Fruit fly (Drosophila melanogaster) whole organism, embryonic: ENCODE measurements around the gene MED27.

Experiments
- B-H2 ChIP-seq: fragments of 200-800 bp; sonication (Bioruptor generic); optimal IDR thresholded peaks from 2 replicates; lab custom pipeline; 2018; ENCODE audit warnings: missing biosample characterization, mild to moderate bottlenecking, missing genetic modification characterization
- Bgb ChIP-seq: fragments of 200-800 bp; sonication (Bioruptor generic); IDR thresholded peaks from 2 replicates; pipeline ENCODE4 v1.3.6; 2022; ENCODE audit warnings: missing biosample characterization, missing genetic modification characterization; ENCODE audit not compliant: partially characterized antibody
- BtbVII ChIP-seq: fragments of 200-800 bp; sonication (Bioruptor generic); optimal IDR thresholded peaks from 3 replicates; lab custom pipeline; 2017; ENCODE audit warnings: missing biosample characterization, mild to moderate bottlenecking, missing genetic modification characterization
- CG10147 ChIP-seq: fragments of 200-800 bp; sonication (Bioruptor generic); optimal IDR thresholded peaks from 2 replicates; lab custom pipeline; 2019; ENCODE audit warnings: missing biosample characterization, mild to moderate bottlenecking, missing genetic modification characterization, moderate library complexity
- CG1024 ChIP-seq: fragments of 200-800 bp; sonication (Bioruptor generic); IDR thresholded peaks from 2 replicates; pipeline ENCODE4 v1.3.6; 2022; ENCODE audit warnings: missing biosample characterization, missing genetic modification characterization
- CG10267 ChIP-seq: fragments of 200-800 bp; sonication (Bioruptor generic); optimal IDR thresholded peaks from 2 replicates; lab custom pipeline; 2018; ENCODE audit warnings: missing biosample characterization, mild to moderate bottlenecking, missing genetic modification characterization, moderate library complexity
- CG10321 ChIP-seq: fragments of 200-800 bp; sonication (Bioruptor generic); IDR thresholded peaks from 2 replicates; pipeline ENCODE4 v1.3.6; 2022; ENCODE audit warnings: missing biosample characterization, missing genetic modification characterization
- CG15696 ChIP-seq: fragments of 200-800 bp; sonication (Bioruptor generic); optimal IDR thresholded peaks from 2 replicates; lab custom pipeline; 2019; ENCODE audit warnings: missing biosample characterization, mild to moderate bottlenecking, missing genetic modification characterization, moderate library complexity
- CG16779 ChIP-seq: fragments of 200-800 bp; sonication (Bioruptor generic); IDR thresholded peaks from 2 replicates; pipeline ENCODE4 v1.3.6; 2022; ENCODE audit warnings: missing biosample characterization, missing genetic modification characterization
- CG17186 ChIP-seq: fragments of 200-800 bp; sonication (Bioruptor generic); optimal IDR thresholded peaks from 3 replicates; lab custom pipeline; 2017; ENCODE audit warnings: missing biosample characterization, missing genetic modification reagents, missing genetic modification characterization
- CG17802 ChIP-seq: fragments of 200-800 bp; sonication (Bioruptor generic); optimal IDR thresholded peaks from 2 replicates; lab custom pipeline; 2018; ENCODE audit warnings: missing biosample characterization, mild to moderate bottlenecking, missing genetic modification characterization, moderate library complexity
- CG2116 ChIP-seq: fragments of 200-800 bp; sonication (Bioruptor generic); optimal IDR thresholded peaks from 3 replicates; lab custom pipeline; 2018; ENCODE audit warnings: missing biosample characterization, mild to moderate bottlenecking, missing genetic modification characterization
- CG3995 ChIP-seq: fragments of 200-800 bp; sonication (Bioruptor generic); optimal IDR thresholded peaks from 3 replicates; lab custom pipeline; 2016; ENCODE audit warnings: missing biosample characterization, missing genetic modification characterization
- CG42726 ChIP-seq: fragments of 200-800 bp; sonication (Bioruptor generic); IDR thresholded peaks from 2 replicates; pipeline ENCODE4 v1.3.6; 2022; ENCODE audit warnings: missing biosample characterization, missing genetic modification characterization; ENCODE audit not compliant: partially characterized antibody
- CG4360 ChIP-seq: fragments of 200-800 bp; sonication (Bioruptor generic); IDR thresholded peaks from 2 replicates; pipeline ENCODE4 v1.3.6; 2022; ENCODE audit warnings: missing biosample characterization, missing genetic modification characterization
- CG4707 ChIP-seq: fragments of 200-800 bp; sonication (Bioruptor generic); optimal IDR thresholded peaks from 2 replicates; lab custom pipeline; 2018; ENCODE audit warnings: missing biosample characterization, mild to moderate bottlenecking, missing genetic modification characterization, moderate library complexity
- CG6683 ChIP-seq: fragments of 200-800 bp; sonication (Bioruptor generic); optimal IDR thresholded peaks from 2 replicates; lab custom pipeline; 2017; ENCODE audit warnings: missing biosample characterization, mild to moderate bottlenecking, missing genetic modification characterization, missing genetic modification reagents
- CG6854 ChIP-seq: fragments of 200-800 bp; sonication (Bioruptor generic); optimal IDR thresholded peaks from 3 replicates; lab custom pipeline; 2017; ENCODE audit warnings: missing biosample characterization, mild to moderate bottlenecking, missing genetic modification characterization
- CG7963 ChIP-seq: fragments of 200-800 bp; sonication (Bioruptor generic); IDR thresholded peaks from 3 replicates; pipeline ENCODE4 v1.3.6; 2022; ENCODE audit warnings: missing biosample characterization, missing genetic modification characterization; ENCODE audit not compliant: partially characterized antibody
- CG8388 ChIP-seq: fragments of 200-800 bp; sonication (Bioruptor generic); optimal IDR thresholded peaks from 2 replicates; lab custom pipeline; 2019; ENCODE audit warnings: missing biosample characterization, mild to moderate bottlenecking, missing genetic modification characterization, moderate library complexity
- CG9797 ChIP-seq: fragments of 200-800 bp; sonication (Bioruptor generic); optimal IDR thresholded peaks from 3 replicates; lab custom pipeline; 2018; ENCODE audit warnings: missing biosample characterization, mild to moderate bottlenecking, missing genetic modification characterization
- CTCF ChIP-seq: fragments of 200-800 bp; sonication (Bioruptor generic); optimal IDR thresholded peaks from 2 replicates; lab custom pipeline; 2017; ENCODE audit warnings: missing biosample characterization, mild to moderate bottlenecking, missing genetic modification characterization, moderate library complexity
- Hand ChIP-seq: fragments of 200-800 bp; sonication (Bioruptor generic); optimal IDR thresholded peaks from 2 replicates; lab custom pipeline; 2017; ENCODE audit warnings: mild to moderate bottlenecking, missing biosample characterization, missing genetic modification reagents, missing genetic modification characterization
- Mad ChIP-seq: fragments of 200-800 bp; sonication (Bioruptor generic); optimal IDR thresholded peaks from 2 replicates; lab custom pipeline; 2016; ENCODE audit warnings: missing biosample characterization, missing genetic modification characterization
- Neu2 ChIP-seq: fragments of 200-800 bp; sonication (Bioruptor generic); optimal IDR thresholded peaks from 3 replicates; lab custom pipeline; 2016; ENCODE audit warnings: missing biosample characterization, missing genetic modification characterization, borderline replicate concordance
- NfI ChIP-seq: fragments of 200-800 bp; sonication (Bioruptor generic); optimal IDR thresholded peaks from 3 replicates; lab custom pipeline; 2018; ENCODE audit warnings: missing biosample characterization, mild to moderate bottlenecking, missing genetic modification characterization, moderate library complexity
- Tbp ChIP-seq: fragments of >200 bp; optimal IDR thresholded peaks from 2 replicates; lab custom pipeline; 2018; ENCODE audit warnings: missing biosample characterization, missing genetic modification characterization
- Vsx1 ChIP-seq: fragments of 200-800 bp; sonication (Bioruptor generic); optimal IDR thresholded peaks from 2 replicates; lab custom pipeline; 2017; ENCODE audit warnings: missing biosample characterization, mild to moderate bottlenecking, missing genetic modification characterization, missing genetic modification reagents
- ara ChIP-seq: fragments of 200-800 bp; sonication (Bioruptor generic); IDR thresholded peaks from 2 replicates; pipeline ENCODE4 v1.3.6; 2022; ENCODE audit warnings: missing biosample characterization, missing genetic modification characterization
- caup ChIP-seq: fragments of 200-800 bp; sonication (Bioruptor generic); optimal IDR thresholded peaks from 3 replicates; lab custom pipeline; 2017; ENCODE audit warnings: missing biosample characterization, mild to moderate bottlenecking, missing genetic modification characterization, moderate library complexity; ENCODE audit not compliant: severe bottlenecking
- crc ChIP-seq: fragments of 200-800 bp; sonication (Bioruptor generic); optimal IDR thresholded peaks from 2 replicates; lab custom pipeline; 2016; ENCODE audit warnings: missing biosample characterization, missing genetic modification characterization
- exex ChIP-seq: fragments of 200-800 bp; sonication (Bioruptor generic); optimal IDR thresholded peaks from 4 replicates; lab custom pipeline; 2018; ENCODE audit warnings: missing biosample characterization, mild to moderate bottlenecking, missing genetic modification characterization, moderate library complexity
- ftz-f1 ChIP-seq: fragments of 200-800 bp; sonication (Bioruptor generic); optimal IDR thresholded peaks from 2 replicates; lab custom pipeline; 2016; ENCODE audit warnings: missing biosample characterization, missing genetic modification characterization
- gce ChIP-seq: fragments of 200-800 bp; sonication (Bioruptor generic); IDR thresholded peaks from 3 replicates; pipeline ENCODE4 v1.3.6; 2022; ENCODE audit warnings: missing biosample characterization, missing genetic modification characterization
- gcm ChIP-seq: fragments of 200-800 bp; sonication (Bioruptor generic); optimal IDR thresholded peaks from 2 replicates; lab custom pipeline; 2019; ENCODE audit warnings: missing biosample characterization, mild to moderate bottlenecking, missing genetic modification characterization, moderate library complexity
- gem ChIP-seq: fragments of 200-800 bp; sonication (Bioruptor generic); optimal IDR thresholded peaks from 2 replicates; lab custom pipeline; 2019; ENCODE audit warnings: missing biosample characterization, mild to moderate bottlenecking, missing genetic modification characterization, moderate library complexity
- gro ChIP-seq: fragments of 200-800 bp; sonication (Bioruptor generic); optimal IDR thresholded peaks from 2 replicates; lab custom pipeline; 2016; ENCODE audit warnings: missing biosample characterization, missing genetic modification characterization
- h ChIP-seq: fragments of >200 bp; optimal IDR thresholded peaks from 2 replicates; lab custom pipeline; 2017
- lola ChIP-seq, 3 experiments: fragments of >200 bp in 2 of 3; fragments of 200-800 bp in 1 of 3; sonication (Bioruptor generic) in 1 of 3; optimal IDR thresholded peaks; 2 replicates each; lab custom pipeline; 2017 to 2019; ENCODE audit warnings: missing biosample characterization in 3 of 3, missing genetic modification characterization in 3 of 3, mild to moderate bottlenecking in 1 of 3, moderate library complexity in 1 of 3
- mirr ChIP-seq: fragments of 200-800 bp; sonication (Bioruptor generic); optimal IDR thresholded peaks from 3 replicates; lab custom pipeline; 2018; ENCODE audit warnings: missing biosample characterization, mild to moderate bottlenecking, missing genetic modification characterization
- nom ChIP-seq: fragments of 200-800 bp; sonication (Bioruptor generic); optimal IDR thresholded peaks from 2 replicates; lab custom pipeline; 2017; ENCODE audit warnings: missing biosample characterization, missing genetic modification characterization, mild to moderate bottlenecking, moderate library complexity, missing genetic modification reagents
- oc ChIP-seq: fragments of 200-800 bp; sonication (Bioruptor generic); optimal IDR thresholded peaks from 2 replicates; lab custom pipeline; 2018; ENCODE audit warnings: missing biosample characterization, mild to moderate bottlenecking, missing genetic modification characterization, moderate library complexity
- pita ChIP-seq: fragments of 200-800 bp; sonication (Bioruptor generic); optimal IDR thresholded peaks from 2 replicates; lab custom pipeline; 2017; ENCODE audit warnings: missing biosample characterization, mild to moderate bottlenecking, missing genetic modification characterization
- pros ChIP-seq: fragments of 200-800 bp; sonication (Bioruptor generic); optimal IDR thresholded peaks from 3 replicates; lab custom pipeline; 2019; ENCODE audit warnings: missing biosample characterization, mild to moderate bottlenecking, missing genetic modification characterization, moderate library complexity
- salm ChIP-seq: fragments of 200-800 bp; sonication (Bioruptor generic); optimal IDR thresholded peaks from 2 replicates; lab custom pipeline; 2018; ENCODE audit warnings: missing biosample characterization, mild to moderate bottlenecking, missing genetic modification characterization
- unpg ChIP-seq: fragments of 200-800 bp; sonication (Bioruptor generic); optimal IDR thresholded peaks from 3 replicates; lab custom pipeline; 2018; ENCODE audit warnings: missing biosample characterization, mild to moderate bottlenecking, missing genetic modification characterization, moderate library complexity
- vvl ChIP-seq: fragments of 200-800 bp; sonication (Bioruptor generic); IDR thresholded peaks from 2 replicates; pipeline ENCODE4 v1.3.6; 2022; ENCODE audit warnings: missing biosample characterization, missing genetic modification characterization
- zf30C ChIP-seq: fragments of 200-800 bp; sonication (Bioruptor generic); optimal IDR thresholded peaks from 3 replicates; lab custom pipeline; 2018; ENCODE audit warnings: missing biosample characterization, mild to moderate bottlenecking, missing genetic modification characterization

Gene MED27

DNA sequence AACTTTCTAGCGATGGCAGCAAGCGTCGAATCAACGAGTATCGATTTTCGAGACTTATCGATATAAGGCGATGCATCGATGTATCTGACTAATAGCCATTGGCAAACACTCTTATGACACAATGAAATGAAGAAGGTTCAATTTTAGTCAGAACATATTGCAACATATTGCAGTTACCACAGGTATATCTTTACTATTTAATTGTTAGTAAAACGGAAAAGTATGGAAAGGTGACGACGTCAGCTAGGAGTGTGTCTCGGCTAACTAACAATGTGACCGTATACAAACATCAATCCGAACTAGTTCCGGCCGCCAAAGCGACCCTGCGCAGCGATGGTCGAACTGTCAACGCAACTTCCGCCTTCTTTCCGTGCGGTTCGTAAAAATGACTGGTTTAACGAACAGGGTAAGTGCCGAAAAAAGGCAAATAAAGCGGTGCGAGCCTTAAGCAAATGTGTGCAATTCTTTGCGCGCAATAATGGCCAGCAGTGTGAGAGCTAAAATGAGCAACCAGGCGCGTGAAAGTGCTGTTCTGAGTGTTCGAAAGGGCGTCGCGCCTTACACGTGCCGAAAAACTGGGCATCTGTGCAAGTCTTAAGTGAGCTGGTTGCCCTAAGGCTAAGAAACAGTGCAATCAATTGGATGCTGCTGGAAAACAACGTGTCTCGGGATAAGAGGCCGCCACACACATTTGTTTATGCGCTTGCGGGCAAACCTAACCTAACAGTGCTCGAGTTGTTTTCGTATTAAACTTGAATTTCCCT is 30.6 kb upstream of the MED27 start, which contains the start of the genes Dph4, Spec2 and RpL13A (continued):
- TF ChIP-seq CG17802 (tag; lab: Kevin White, UChicago) (peak; percentile 85), CTCF (GFP tag; lab: Kevin White, UChicago) (peak; percentile 64), CG10267 (tag; lab: Kevin White, UChicago) (peak; percentile 90), CG9797 (GFP tag; lab: Kevin White, UChicago) (peak; percentile 98), Bgb (GFP tag; lab: Robert Waterston, UW) (no peak), CG4360 (GFP tag; lab: Robert Waterston, UW) (no peak), B-H2 (peak; percentile 97), oc (tag; lab: Kevin White, UChicago) (peak; percentile 80), Vsx1 (GFP tag; lab: Kevin White, UChicago) (peak; percentile 92), ara (no peak), crc (GFP tag; lab: Kevin White, UChicago) (peak; percentile 90), CG3995 (GFP tag; lab: Kevin White, UChicago) (peak; percentile 83), CG16779 (GFP tag; lab: Robert Waterston, UW) (no peak), Tbp (GFP tag; lab: Kevin White, UChicago) (peak; percentile 52), NfI (GFP tag; lab: Kevin White, UChicago) (peak; percentile 97), CG2116 (GFP tag; lab: Kevin White, UChicago) (peak; percentile 100), salm (tag; lab: Kevin White, UChicago) (peak; percentile 82), h (lab: Kevin White, UChicago) (no peak), CG10147 (GFP tag; lab: Kevin White, UChicago) (peak; percentile 87), gem (tag; lab: Kevin White, UChicago) (peak; percentile 72), CG10321 (GFP tag; lab: Robert Waterston, UW) (no peak), CG1024 (no peak), caup (GFP tag; lab: Kevin White, UChicago) (peak; percentile 98), gcm (GFP tag; lab: Kevin White, UChicago) (peak; percentile 90), BtbVII (GFP tag; lab: Kevin White, UChicago) (peak; percentile 94), CG7963 (GFP tag; lab: Robert Waterston, UW) (no peak), CG8388 (GFP tag; lab: Kevin White, UChicago) (peak; percentile 85), CG4707 (peak; percentile 93), pros (GFP tag; lab: Kevin White, UChicago) (peak; percentile 44), pita (GFP tag; lab: Kevin White, UChicago) (peak; percentile 87), CG42726 (GFP tag; lab: Robert Waterston, UW) (no peak), Mad (peak; percentile 92), lola (GFP tag; optimal IDR thresholded peaks at IDR 0.05; lab: Kevin White, UChicago) (peak in 1 of 3 experiments; percentile 70), unpg (GFP tag; lab: Kevin White, UChicago) (peak; percentile 87), CG6854 (GFP tag; lab: Kevin White, UChicago) (peak; percentile 95), CG17186 (GFP tag; lab: Kevin White, UChicago) (peak; percentile 95), gro (GFP tag; lab: Kevin White, UChicago) (peak; percentile 91), zf30C (GFP tag; lab: Kevin White, UChicago) (peak; percentile 59), mirr (GFP tag; lab: Kevin White, UChicago) (peak; percentile 98), CG15696 (tag; lab: Kevin White, UChicago) (peak; percentile 50), Neu2 (peak; percentile 74), vvl (GFP tag; lab: Robert Waterston, UW) (no peak), ftz-f1 (peak; percentile 74), nom (GFP tag; lab: Kevin White, UChicago) (peak; percentile 90), CG6683 (GFP tag; lab: Kevin White, UChicago) (peak; percentile 89), gce (no peak), Hand (GFP tag; lab: Kevin White, UChicago) (peak; percentile 87), exex (tag; lab: Kevin White, UChicago) (peak; percentile 62)
